Worm (Caenorhabditis elegans) whole organism, young adult: ENCODE measurements around the gene cnt-2.

Experiments used
- B0019.2 ChIP-seq: fragments of 200-800 bp; sonication (Bioruptor generic); conservative IDR thresholded peaks from 2 replicates; pipeline ENCODE4 v1.3.6; 2022; ENCODE audit warnings: missing genetic modification reagents, missing genetic modification characterization, missing compliant biosample characterization
- B0035.1 ChIP-seq: sonication (generic microtip); optimal IDR thresholded peaks from 2 replicates; lab custom pipeline; 2016; ENCODE audit warnings: missing genetic modification characterization, mild to moderate bottlenecking, missing compliant biosample characterization, missing genotype, missing genetic modification reagents
- C06A6.2 ChIP-seq: fragments of 200-800 bp; sonication (Bioruptor generic); conservative IDR thresholded peaks from 2 replicates; pipeline ENCODE4 v1.3.6; 2022; ENCODE audit warnings: missing genetic modification characterization, missing compliant biosample characterization
- D2030.7 ChIP-seq: fragments of 200-800 bp; sonication (Bioruptor generic); IDR thresholded peaks from 2 replicates; pipeline ENCODE4 v1.3.6; 2022; ENCODE audit warnings: missing genetic modification reagents, missing genetic modification characterization, missing compliant biosample characterization
- F37B4.10 ChIP-seq: fragments of 200-800 bp; sonication (Bioruptor generic); IDR thresholded peaks from 2 replicates; pipeline ENCODE4 v1.3.6; 2022; ENCODE audit warnings: missing genetic modification characterization, missing compliant biosample characterization
- F52B5.7 ChIP-seq: sonication (generic microtip); optimal IDR thresholded peaks from 2 replicates; lab custom pipeline; 2016; ENCODE audit warnings: mild to moderate bottlenecking, missing genetic modification characterization, missing compliant biosample characterization
- F57A8.1 ChIP-seq: fragments of 200-800 bp; sonication (Bioruptor generic); optimal IDR thresholded peaks from 2 replicates; lab custom pipeline; 2018; ENCODE audit warnings: mild to moderate bottlenecking, missing genetic modification characterization, moderate library complexity, missing compliant biosample characterization
- F57C9.4 ChIP-seq: sonication (generic microtip); optimal IDR thresholded peaks from 2 replicates; lab custom pipeline; 2017; ENCODE audit warnings: mild to moderate bottlenecking, missing genetic modification characterization, missing compliant biosample characterization
- K12H6.12 ChIP-seq: fragments of 200-800 bp; sonication (Bioruptor generic); optimal IDR thresholded peaks from 2 replicates; lab custom pipeline; 2018; ENCODE audit warnings: mild to moderate bottlenecking, missing genetic modification characterization, missing compliant biosample characterization
- T07F8.4 ChIP-seq: sonication (generic microtip); optimal IDR thresholded peaks from 2 replicates; lab custom pipeline; 2016; ENCODE audit warnings: mild to moderate bottlenecking, missing genetic modification characterization, moderate library complexity, missing compliant biosample characterization
- T26A5.8 ChIP-seq: sonication (generic microtip); optimal IDR thresholded peaks from 2 replicates; lab custom pipeline; 2016; ENCODE audit warnings: missing genetic modification characterization, missing compliant biosample characterization
- akir-1 ChIP-seq: fragments of 200-800 bp; sonication (Bioruptor generic); optimal IDR thresholded peaks from 2 replicates; lab custom pipeline; 2018; ENCODE audit warnings: mild to moderate bottlenecking, missing genetic modification characterization, moderate library complexity, missing compliant biosample characterization
- ama-1 ChIP-seq, 3 experiments: fragments of 150-350 bp in 1 of 3; sonication (generic microtip) in 2 of 3; optimal IDR thresholded peaks; 2 replicates each; lab custom pipeline; 2014 to 2018; ENCODE audit warnings: missing biosample characterization in 2 of 3, missing genetic modification characterization in 2 of 3, missing genetic modification reagents in 2 of 3
- aptf-3 ChIP-seq: fragments of 200-800 bp; sonication (Bioruptor generic); IDR thresholded peaks from 2 replicates; pipeline ENCODE4 v1.3.6; 2022; ENCODE audit warnings: missing genetic modification characterization, missing compliant biosample characterization
- atf-7 ChIP-seq: sonication (generic microtip); optimal IDR thresholded peaks from 2 replicates; lab custom pipeline; 2017; ENCODE audit warnings: mild to moderate bottlenecking, missing genetic modification characterization, missing compliant biosample characterization
- athp-1 ChIP-seq: sonication (generic microtip); optimal IDR thresholded peaks from 2 replicates; lab custom pipeline; 2017; ENCODE audit warnings: mild to moderate bottlenecking, missing genetic modification characterization, missing compliant biosample characterization
- attf-6 ChIP-seq: fragments of 200-800 bp; sonication (Bioruptor generic); IDR thresholded peaks from 2 replicates; pipeline ENCODE4 v1.3.6; 2022; ENCODE audit warnings: missing genetic modification reagents, missing genetic modification characterization, missing compliant biosample characterization
- bed-2 ChIP-seq: fragments of 200-800 bp; sonication (Bioruptor generic); IDR thresholded peaks from 2 replicates; pipeline ENCODE4 v1.3.6; 2022; ENCODE audit warnings: missing genetic modification reagents, missing genetic modification characterization, missing compliant biosample characterization
- ceh-100 ChIP-seq: fragments of 200-800 bp; sonication (Bioruptor generic); IDR thresholded peaks from 2 replicates; pipeline ENCODE4 v1.3.6; 2022; ENCODE audit warnings: missing genetic modification reagents, missing genetic modification characterization, missing compliant biosample characterization
- ceh-91 ChIP-seq: fragments of 200-800 bp; sonication (Bioruptor generic); IDR thresholded peaks from 2 replicates; pipeline ENCODE4 v1.3.6; 2022; ENCODE audit warnings: missing genetic modification reagents, missing genetic modification characterization, missing compliant biosample characterization
- dpff-1 ChIP-seq: sonication (generic microtip); optimal IDR thresholded peaks from 2 replicates; lab custom pipeline; 2017; ENCODE audit warnings: mild to moderate bottlenecking, missing genetic modification characterization, missing compliant biosample characterization
- dpl-1 ChIP-seq: fragments of 150-350 bp; optimal IDR thresholded peaks from 2 replicates; lab custom pipeline; 2014; ENCODE audit warnings: missing biosample characterization, missing genetic modification reagents, missing genetic modification characterization
- egl-18 ChIP-seq: fragments of 200-800 bp; sonication (Bioruptor generic); IDR thresholded peaks from 2 replicates; pipeline ENCODE4 v1.3.6; 2022; ENCODE audit warnings: missing genetic modification reagents, missing genetic modification characterization, missing compliant biosample characterization
- fkh-3 ChIP-seq: sonication (generic microtip); optimal IDR thresholded peaks from 2 replicates; lab custom pipeline; 2016; ENCODE audit warnings: mild to moderate bottlenecking, missing genetic modification characterization, missing compliant biosample characterization
- gei-17 ChIP-seq: fragments of 200-800 bp; sonication (Bioruptor generic); optimal IDR thresholded peaks from 2 replicates; lab custom pipeline; 2018; ENCODE audit warnings: mild to moderate bottlenecking, missing genetic modification characterization, missing compliant biosample characterization
- hlh-26 ChIP-seq: fragments of 200-800 bp; sonication (Bioruptor generic); conservative IDR thresholded peaks from 2 replicates; pipeline ENCODE4 v1.3.6; 2022; ENCODE audit warnings: missing genetic modification reagents, missing genetic modification characterization, missing compliant biosample characterization
- hmg-20 ChIP-seq: fragments of 200-800 bp; sonication (Bioruptor generic); IDR thresholded peaks from 2 replicates; pipeline ENCODE4 v1.3.6; 2022; ENCODE audit warnings: missing genetic modification reagents, missing genetic modification characterization, missing compliant biosample characterization
- let-607 ChIP-seq, 2 experiments: fragments of 200-800 bp in 1 of 2; sonication (Bioruptor generic) in 1 of 2; sonication (generic microtip) in 1 of 2; optimal IDR thresholded peaks; 2 replicates each; lab custom pipeline; 2016 to 2018; ENCODE audit warnings: mild to moderate bottlenecking in 2 of 2, missing compliant biosample characterization in 2 of 2, missing genetic modification characterization in 2 of 2, moderate library complexity in 2 of 2, missing genotype in 1 of 2
- madf-3 ChIP-seq: fragments of 200-800 bp; sonication (Bioruptor generic); IDR thresholded peaks from 2 replicates; pipeline ENCODE4 v1.3.6; 2022; ENCODE audit warnings: missing genetic modification reagents, missing genetic modification characterization, missing compliant biosample characterization
- nfya-1 ChIP-seq: sonication (generic microtip); optimal IDR thresholded peaks from 2 replicates; lab custom pipeline; 2017; ENCODE audit warnings: antibody characterized with exemption, missing compliant biosample characterization, missing genetic modification characterization, borderline replicate concordance; ENCODE audit not compliant: insufficient read depth
- nfyb-1 ChIP-seq: fragments of 200-800 bp; sonication (Bioruptor generic); IDR thresholded peaks from 2 replicates; pipeline ENCODE4 v1.3.6; 2022; ENCODE audit warnings: missing genetic modification reagents, missing genetic modification characterization, missing compliant biosample characterization
- nhr-120 ChIP-seq: fragments of 200-800 bp; sonication (Bioruptor generic); IDR thresholded peaks from 2 replicates; pipeline ENCODE4 v1.3.6; 2022; ENCODE audit warnings: missing genetic modification characterization, missing compliant biosample characterization
- nhr-179 ChIP-seq: sonication (generic microtip); optimal IDR thresholded peaks from 2 replicates; lab custom pipeline; 2016; ENCODE audit warnings: mild to moderate bottlenecking, missing genetic modification characterization, missing compliant biosample characterization
- rcor-1 ChIP-seq: fragments of 200-800 bp; sonication (Bioruptor generic); IDR thresholded peaks from 2 replicates; pipeline ENCODE4 v1.3.6; 2022; ENCODE audit warnings: missing genetic modification reagents, missing genetic modification characterization, missing compliant biosample characterization
- sdz-38 ChIP-seq: sonication (generic microtip); optimal IDR thresholded peaks from 2 replicates; lab custom pipeline; 2016; ENCODE audit warnings: missing genotype, missing genetic modification characterization, missing compliant biosample characterization
- sea-2 ChIP-seq: fragments of 200-800 bp; sonication (Bioruptor generic); IDR thresholded peaks from 2 replicates; pipeline ENCODE4 v1.3.6; 2022; ENCODE audit warnings: missing genetic modification characterization, missing compliant biosample characterization
- snpc-3.4 ChIP-seq: sonication (generic microtip); optimal IDR thresholded peaks from 2 replicates; lab custom pipeline; 2017; ENCODE audit warnings: missing genetic modification characterization, mild to moderate bottlenecking, missing compliant biosample characterization, antibody characterized with exemption, moderate library complexity, missing genotype, missing genetic modification reagents
- snpc-4 ChIP-seq, 5 experiments: fragments of 150-350 bp in 1 of 5; sonication (generic microtip) in 4 of 5; optimal IDR thresholded peaks; 2 replicates each; lab custom pipeline; 2014 to 2018; ENCODE audit warnings: missing genetic modification characterization in 5 of 5, missing biosample characterization in 3 of 5, antibody characterized with exemption in 2 of 5, mild to moderate bottlenecking in 2 of 5, missing compliant biosample characterization in 2 of 5, missing genotype in 2 of 5, moderate library complexity in 2 of 5, missing genetic modification reagents in 1 of 5
- somi-1 ChIP-seq: fragments of 200-800 bp; sonication (Bioruptor generic); optimal IDR thresholded peaks from 2 replicates; lab custom pipeline; 2018; ENCODE audit warnings: mild to moderate bottlenecking, missing genetic modification characterization, missing compliant biosample characterization
- tbx-9 ChIP-seq: sonication (generic microtip); optimal IDR thresholded peaks from 2 replicates; lab custom pipeline; 2016; ENCODE audit warnings: borderline replicate concordance, missing genetic modification characterization, inconsistent platforms, missing compliant biosample characterization
- tlf-1 ChIP-seq: fragments of 200-800 bp; sonication (Bioruptor generic); optimal IDR thresholded peaks from 2 replicates; lab custom pipeline; 2018; ENCODE audit warnings: mild to moderate bottlenecking, missing genetic modification characterization, missing compliant biosample characterization
- ztf-18 ChIP-seq: sonication (generic microtip); optimal IDR thresholded peaks from 2 replicates; lab custom pipeline; 2016; ENCODE audit warnings: missing genotype, mild to moderate bottlenecking, missing genetic modification characterization, missing compliant biosample characterization
- ztf-25 ChIP-seq: fragments of 200-800 bp; sonication (Bioruptor generic); IDR thresholded peaks from 2 replicates; pipeline ENCODE4 v1.3.6; 2022; ENCODE audit warnings: missing genetic modification reagents, missing genetic modification characterization, missing compliant biosample characterization
- ztf-28 ChIP-seq: fragments of 200-800 bp; sonication (Bioruptor generic); IDR thresholded peaks from 2 replicates; pipeline ENCODE4 v1.3.6; 2022; ENCODE audit warnings: missing genetic modification reagents, missing genetic modification characterization, missing compliant biosample characterization
- ztf-3 ChIP-seq: fragments of 200-800 bp; sonication (Bioruptor generic); optimal IDR thresholded peaks from 2 replicates; lab custom pipeline; 2018; ENCODE audit warnings: mild to moderate bottlenecking, missing genetic modification characterization, missing compliant biosample characterization

The cnt-2 gene

ce11 chrIII:10624564-10624963 lies 30.3 kb upstream of the cnt-2 start (continued):
- TF ChIP-seq snpc-4 (GFP tag; optimal IDR thresholded peaks at IDR 0.05; lab: Kevin White, UChicago) (peak; percentile 32), snpc-4 (tag; optimal IDR thresholded peaks at IDR 0.05; lab: Kevin White, UChicago) (peak in 3 of 4 experiments; percentile 16 to 37 (median 28)), ztf-25 (GFP tag; lab: Robert Waterston, UW) (peak; percentile 65), ceh-91 (peak; percentile 32; the same call in 1 of the 2 replicates), tbx-9 (tag; lab: Kevin White, UChicago) (no peak), nfyb-1 (GFP tag; lab: Robert Waterston, UW) (peak; percentile 80), snpc-3.4 (tag; lab: Kevin White, UChicago) (peak; percentile 44), bed-2 (GFP tag; lab: Robert Waterston, UW) (no peak), F37B4.10 (GFP tag; lab: Robert Waterston, UW) (0 out of 2 replicates have a peak, but pooled peaks have one; percentile 80), fkh-3 (tag; lab: Kevin White, UChicago) (no peak), dpl-1 (GFP tag; lab: Kevin White, UChicago) (no peak), sdz-38 (tag; lab: Kevin White, UChicago) (no peak), athp-1 (peak; percentile 70), egl-18 (GFP tag; lab: Robert Waterston, UW) (no peak), dpff-1 (no peak), D2030.7 (peak; percentile 50), aptf-3 (GFP tag; lab: Robert Waterston, UW) (0 out of 2 replicates have a peak, but pooled peaks have one; percentile 68), let-607 (tag; optimal IDR thresholded peaks at IDR 0.05; lab: Kevin White, UChicago) (no peak), nhr-179 (tag; lab: Kevin White, UChicago) (no peak), B0019.2 (0 out of 2 replicates have a peak, but pooled peaks have one; percentile 22), ztf-18 (peak; percentile 76), tlf-1 (peak; percentile 15), attf-6 (GFP tag; lab: Robert Waterston, UW) (peak; percentile 72), T26A5.8 (tag; lab: Kevin White, UChicago) (no peak), ceh-100 (peak; percentile 51; the same call in 1 of the 2 replicates), madf-3 (GFP tag; lab: Robert Waterston, UW) (peak; percentile 83), B0035.1 (tag; lab: Kevin White, UChicago) (peak; percentile 19), F57C9.4 (no peak), nhr-120 (GFP tag; lab: Robert Waterston, UW) (no peak), T07F8.4 (peak; percentile 70), C06A6.2 (GFP tag; lab: Robert Waterston, UW) (no peak), nfya-1 (tag; lab: Kevin White, UChicago) (no peak), F52B5.7 (peak; percentile 45), F57A8.1 (GFP tag; lab: Kevin White, UChicago) (peak; percentile 79), akir-1 (no peak), ama-1 (optimal IDR thresholded peaks at IDR 0.05; lab: Kevin White, UChicago) (no peak), ama-1 (GFP tag; optimal IDR thresholded peaks at IDR 0.05; lab: Kevin White, UChicago) (peak; percentile 68 to 78), K12H6.12 (peak; percentile 36), rcor-1 (GFP tag; lab: Robert Waterston, UW) (peak; percentile 51; the same call in 1 of the 2 replicates), hmg-20 (peak; percentile 31; the same call in 1 of the 2 replicates), sea-2 (GFP tag; lab: Robert Waterston, UW) (no peak), gei-17 (GFP tag; lab: Kevin White, UChicago) (no peak), atf-7 (tag; lab: Kevin White, UChicago) (peak; percentile 19), ztf-3 (no peak), ztf-28 (GFP tag; lab: Robert Waterston, UW) (0 out of 2 replicates have a peak, but pooled peaks have one; percentile 39), somi-1 (peak; percentile 6), hlh-26 (GFP tag; lab: Robert Waterston, UW) (no peak)
